Worm (Caenorhabditis elegans): Measurements from ENCODE around the gene haf-3.
A peak's percentile ranks its signal among the peaks of the same experiment; 100 is the strongest.

haf-3 gene

DNA sequence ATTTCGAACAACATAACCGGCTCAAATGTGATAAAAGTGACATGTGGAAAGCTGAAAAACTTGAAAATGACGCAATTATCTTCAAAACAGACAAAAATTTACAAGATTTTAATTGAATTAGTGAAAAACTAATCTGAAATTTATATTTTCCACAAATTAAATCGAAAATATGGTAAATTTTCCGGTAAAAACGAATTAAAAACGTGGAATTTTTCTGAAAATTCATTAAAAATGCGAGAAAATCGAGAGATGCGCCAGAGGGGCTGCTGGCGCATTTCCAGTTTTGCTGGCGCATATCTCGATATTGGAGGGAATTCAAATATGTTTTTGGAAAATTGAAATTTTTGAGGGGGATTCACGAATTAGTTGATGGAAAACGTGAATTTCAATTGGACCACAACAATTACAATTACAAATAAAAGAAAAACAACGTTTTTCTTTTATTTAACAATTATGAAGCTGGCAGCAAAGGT lies at the start of gene haf-3, which contains the start of gene F57A10.2:
Gene haf-3 (minus strand): TSS at position 51 of the 473 bp plus-strand sequence.
Gene F57A10.2 (plus strand): TSS at position 454 of the 473 bp plus-strand sequence.
- TF ChIP-seq ceh-2 (tag; optimal IDR thresholded peaks at IDR 0.05) (no peak), pag-3 (tag; optimal IDR thresholded peaks at IDR 0.05; ENCODE audit: borderline replicate concordance) (no peak), pha-2 (tag; optimal IDR thresholded peaks at IDR 0.05) (no peak), fkh-6 (tag; optimal IDR thresholded peaks at IDR 0.05) (no peak), ama-1 (optimal IDR thresholded peaks at IDR 0.05) (no peak), rnt-1 (tag; optimal IDR thresholded peaks at IDR 0.05) (no peak), ttx-3 (tag; optimal IDR thresholded peaks at IDR 0.05) (peak; percentile 2), hlh-15 (tag; optimal IDR thresholded peaks at IDR 0.05) (no peak), elt-4 (tag; optimal IDR thresholded peaks at IDR 0.05) (no peak), unc-55 (GFP tag; optimal IDR thresholded peaks at IDR 0.05) (peak; percentile 39), lim-6 (tag; optimal IDR thresholded peaks at IDR 0.05) (no peak), mec-3 (tag; optimal IDR thresholded peaks at IDR 0.05; ENCODE audit: borderline replicate concordance) (no peak), pat-9 (tag; optimal IDR thresholded peaks at IDR 0.05) (peak; percentile 14), ceh-24 (tag; optimal IDR thresholded peaks at IDR 0.05) (no peak), dmd-4 (tag; optimal IDR thresholded peaks at IDR 0.05; ENCODE audit: borderline replicate concordance) (no peak), fkh-10 (GFP tag; optimal IDR thresholded peaks at IDR 0.05) (no peak), ztf-16 (tag; optimal IDR thresholded peaks at IDR 0.05) (peak; percentile 10), ceh-48 (tag; optimal IDR thresholded peaks at IDR 0.05) (no peak), Y22D7AL.16 (tag; optimal IDR thresholded peaks at IDR 0.05) (no peak), ceh-34 (tag; optimal IDR thresholded peaks at IDR 0.05) (peak; percentile 4), ets-4 (tag; optimal IDR thresholded peaks at IDR 0.05) (peak; percentile 1), F13H6.1 (tag; optimal IDR thresholded peaks at IDR 0.05) (no peak), lin-11 (tag; optimal IDR thresholded peaks at IDR 0.05) (peak; percentile 10), eyg-1 (tag; optimal IDR thresholded peaks at IDR 0.05) (no peak), nhr-232 (tag; optimal IDR thresholded peaks at IDR 0.05) (no peak), ceh-6 (GFP tag; optimal IDR thresholded peaks at IDR 0.05) (no peak), unc-86 (tag; optimal IDR thresholded peaks at IDR 0.05) (peak; percentile 46), ceh-9 (tag; optimal IDR thresholded peaks at IDR 0.05) (no peak), gmeb-2 (tag; optimal IDR thresholded peaks at IDR 0.05) (peak; percentile 8), unc-42 (tag; optimal IDR thresholded peaks at IDR 0.05) (peak; percentile 76), C08G9.2 (tag; optimal IDR thresholded peaks at IDR 0.05) (no peak), pros-1 (tag; optimal IDR thresholded peaks at IDR 0.05) (no peak), dve-1 (tag; optimal IDR thresholded peaks at IDR 0.05) (peak; percentile 52), K09A11.1 (tag; optimal IDR thresholded peaks at IDR 0.05; ENCODE audit: insufficient read depth) (no peak), che-1 (tag; optimal IDR thresholded peaks at IDR 0.05) (no peak), tbx-2 (tag; optimal IDR thresholded peaks at IDR 0.05) (no peak), ceh-19 (GFP tag; optimal IDR thresholded peaks at IDR 0.05) (no peak), ceh-31 (tag; optimal IDR thresholded peaks at IDR 0.05) (no peak), pha-4 (tag; optimal IDR thresholded peaks at IDR 0.05) (no peak), syd-9 (tag; optimal IDR thresholded peaks at IDR 0.05) (no peak), ahr-1 (tag; optimal IDR thresholded peaks at IDR 0.05) (no peak), ceh-18 (tag; optimal IDR thresholded peaks at IDR 0.05) (peak; percentile 32), tbx-7 (tag; optimal IDR thresholded peaks at IDR 0.05) (no peak), hlh-13 (GFP tag; optimal IDR thresholded peaks at IDR 0.05) (no peak), npax-4 (tag; optimal IDR thresholded peaks at IDR 0.05) (no peak), hlh-6 (tag; optimal IDR thresholded peaks at IDR 0.05) (no peak), nhr-11 (tag; optimal IDR thresholded peaks at IDR 0.05) (no peak), ref-2 (tag; optimal IDR thresholded peaks at IDR 0.05) (no peak), odd-2 (tag; optimal IDR thresholded peaks at IDR 0.05) (no peak), madf-2 (tag; optimal IDR thresholded peaks at IDR 0.05) (no peak), hlh-30 (tag; optimal IDR thresholded peaks at IDR 0.05; ENCODE audit: insufficient read depth) (peak; percentile 7), sdc-2 (tag; optimal IDR thresholded peaks at IDR 0.05) (no peak), sox-4 (tag; optimal IDR thresholded peaks at IDR 0.05) (no peak), ceh-14 (tag; optimal IDR thresholded peaks at IDR 0.05) (no peak)

Measured in whole organism, late embryonic.